Fruit fly (Drosophila melanogaster): ENCODE results near the gene CG14642.

CG14642 gene

DNA sequence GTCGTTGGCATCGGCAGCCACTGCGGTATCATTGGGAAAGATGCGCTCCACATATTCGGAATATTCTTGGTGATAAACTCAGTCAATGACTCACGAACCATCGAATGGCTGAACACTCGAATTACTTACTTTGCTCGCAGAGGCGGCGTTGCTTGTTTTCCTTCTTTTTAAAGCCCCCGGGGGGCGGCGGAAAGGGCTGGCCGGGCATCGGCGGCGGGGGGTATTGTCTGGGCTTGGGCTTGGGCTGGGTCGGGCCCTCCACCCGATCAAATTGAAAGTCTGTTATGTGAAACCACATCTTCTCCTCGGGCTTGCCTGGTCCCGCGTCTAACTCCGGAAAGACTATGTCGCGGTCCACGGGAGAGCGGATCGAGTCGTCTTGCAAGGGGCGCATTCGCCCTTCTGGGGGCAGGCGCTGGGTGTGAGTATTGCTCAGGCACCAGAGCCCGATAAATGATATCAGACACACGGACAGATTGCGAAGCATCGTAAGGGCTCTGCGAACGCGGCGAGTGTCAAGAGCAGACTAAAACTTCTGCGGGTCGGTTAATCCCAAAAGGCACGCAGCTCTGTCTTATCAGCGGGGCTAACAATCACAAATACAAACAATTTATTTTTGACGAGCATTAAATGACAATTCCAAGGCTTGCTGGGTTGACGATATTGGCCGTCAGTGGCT lies at the start of gene CG14642:
TSS of gene CG14642 (minus strand) at position 509 of the 679 bp plus-strand sequence.
- TF ChIP-seq psq (optimal IDR thresholded peaks at IDR 0.05) (no peak), CG8478 (optimal IDR thresholded peaks at IDR 0.05) (no peak)

DNA sequence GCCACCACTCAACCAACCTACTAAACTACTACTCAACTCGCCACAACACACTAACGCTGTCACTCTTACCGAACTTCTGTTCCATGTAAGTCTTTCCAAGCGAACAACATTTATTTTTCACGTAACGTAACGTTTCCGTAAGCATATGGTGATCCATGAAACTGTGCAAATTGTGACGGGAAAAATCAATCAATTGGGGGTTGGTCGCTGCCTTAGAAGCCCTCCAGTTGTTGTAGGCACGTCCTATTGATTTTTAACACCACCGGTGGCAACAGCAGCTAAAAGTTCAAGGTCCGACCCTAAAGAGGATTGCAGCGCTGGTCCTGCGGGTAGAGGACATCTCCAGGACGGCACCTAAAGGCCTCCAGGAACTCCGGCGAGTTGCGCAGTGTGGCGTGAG lies 49.7 kb upstream of the CG14642 start:
- TF ChIP-seq CG8478 (optimal IDR thresholded peaks at IDR 0.05) (no peak), usp (GFP tag; optimal IDR thresholded peaks at IDR 0.05) (no peak), Dll (optimal IDR thresholded peaks at IDR 0.05) (no peak)

DNA sequence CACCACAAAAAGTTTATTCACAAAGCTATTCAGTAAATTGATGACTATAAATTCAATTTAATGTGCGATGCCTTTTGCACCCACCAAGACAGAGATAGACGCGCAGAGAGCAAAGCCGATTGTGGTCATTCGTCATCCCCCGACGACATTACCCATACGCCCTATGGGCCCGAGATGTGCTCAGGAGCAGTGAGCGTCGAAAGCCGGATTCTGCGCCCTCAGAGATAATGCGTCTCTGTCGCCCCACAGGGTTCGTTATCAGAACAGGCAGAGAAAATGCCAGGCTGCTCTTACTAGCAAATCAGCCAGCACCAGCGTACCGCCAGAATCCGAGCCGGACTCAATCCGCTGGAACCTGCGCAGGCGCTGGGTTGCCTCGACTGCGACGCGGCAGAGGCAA lies 48.8 kb upstream of the CG14642 start:
- TF ChIP-seq psq (optimal IDR thresholded peaks at IDR 0.05) (no peak), CG8478 (optimal IDR thresholded peaks at IDR 0.05) (no peak), Dll (optimal IDR thresholded peaks at IDR 0.05) (no peak), usp (GFP tag; optimal IDR thresholded peaks at IDR 0.05) (no peak), pan (optimal IDR thresholded peaks at IDR 0.05) (no peak), EcR (GFP tag; optimal IDR thresholded peaks at IDR 0.05) (no peak)

DNA sequence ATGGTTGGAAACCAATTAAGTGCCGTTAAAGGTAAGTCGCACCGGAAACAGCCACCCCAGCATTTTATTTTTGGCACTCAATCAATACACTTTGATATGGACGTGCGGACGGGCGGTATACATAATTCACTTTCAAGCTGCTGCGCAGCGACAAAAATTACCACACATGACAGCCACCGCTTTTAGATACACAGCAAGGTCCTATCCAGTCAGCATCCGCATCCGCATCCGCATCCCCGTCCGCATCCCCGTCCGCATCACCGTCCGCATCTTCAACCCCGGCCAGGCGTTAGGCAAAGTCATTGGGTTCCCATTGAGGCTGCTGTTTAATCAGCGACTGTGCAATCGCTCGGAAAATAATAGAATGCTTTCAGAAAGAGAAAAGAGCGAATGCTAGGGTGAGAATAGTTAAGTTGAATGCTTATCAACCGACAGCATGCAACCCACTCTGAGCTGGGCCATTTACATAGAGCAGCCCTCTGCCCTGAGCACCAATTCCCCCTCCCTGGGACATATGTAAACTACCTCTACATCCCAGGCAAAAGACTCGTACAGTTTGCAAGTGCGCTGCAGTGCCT lies 41.9 kb upstream of the CG14642 start:
- no peak for TF ChIP-seq psq (optimal IDR thresholded peaks at IDR 0.05)
- no peak for TF ChIP-seq pan (optimal IDR thresholded peaks at IDR 0.05)
- no peak for TF ChIP-seq Dll (optimal IDR thresholded peaks at IDR 0.05)

DNA sequence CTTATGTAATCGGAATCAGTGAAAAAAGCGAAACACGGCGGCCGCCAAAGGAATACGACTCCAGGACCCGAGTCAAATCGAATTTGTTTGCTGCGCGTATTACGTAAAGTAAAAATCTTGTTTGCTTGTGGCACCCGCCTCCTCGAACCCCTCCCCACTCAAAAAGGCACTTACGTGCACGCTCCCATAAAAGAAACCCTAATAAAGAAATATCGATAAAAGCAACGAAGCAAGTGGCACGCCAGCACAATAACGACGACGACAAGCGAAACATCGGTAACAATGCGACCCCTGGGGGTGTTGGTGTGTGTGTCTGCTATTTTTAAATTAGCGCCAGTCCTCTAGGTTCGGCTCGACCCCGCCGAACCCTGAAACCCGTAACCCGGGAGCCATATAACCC lies 39.7 kb upstream of the CG14642 start:
- TF ChIP-seq Dll (optimal IDR thresholded peaks at IDR 0.05) (no peak), EcR (GFP tag; optimal IDR thresholded peaks at IDR 0.05) (no peak), pan (optimal IDR thresholded peaks at IDR 0.05) (no peak), usp (GFP tag; optimal IDR thresholded peaks at IDR 0.05) (no peak), psq (optimal IDR thresholded peaks at IDR 0.05) (no peak), CG8478 (optimal IDR thresholded peaks at IDR 0.05) (no peak)

DNA sequence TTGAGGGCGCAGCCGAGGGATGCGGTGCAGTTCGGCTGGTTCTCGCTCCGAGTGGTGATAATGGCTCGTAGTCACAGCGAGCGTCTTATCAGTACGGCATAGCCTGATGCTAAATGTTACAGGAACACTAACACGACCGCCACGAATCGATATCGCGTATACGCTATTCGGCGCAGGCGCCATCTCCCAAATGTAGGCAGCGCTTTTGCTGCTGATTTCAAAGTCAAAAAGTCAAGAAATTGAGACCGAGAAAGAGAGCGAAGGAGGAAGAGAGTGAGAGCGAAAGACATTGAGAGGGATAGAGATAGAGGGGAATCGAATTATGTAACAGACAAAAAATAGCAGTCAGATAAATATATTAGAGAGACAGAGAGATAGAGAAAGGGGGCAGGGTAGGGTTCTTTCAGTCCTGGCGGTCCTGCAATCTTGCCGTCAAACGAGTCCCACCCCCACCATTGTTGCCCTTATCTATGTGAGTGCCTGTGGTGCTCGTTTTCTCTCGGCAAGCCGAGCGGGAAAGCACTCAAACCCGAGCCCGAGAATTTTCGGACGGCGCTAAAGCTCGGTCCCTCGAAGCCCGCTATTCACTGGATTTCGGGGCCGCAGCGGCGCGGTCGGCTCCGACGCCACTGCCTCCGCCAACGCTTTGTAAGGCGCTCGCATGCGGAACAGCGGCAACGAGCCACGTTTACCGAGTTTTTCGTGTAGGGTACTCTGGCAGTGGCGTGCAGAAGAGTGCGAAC lies 38.8 kb upstream of the CG14642 start:
- TF ChIP-seq Dll (optimal IDR thresholded peaks at IDR 0.05) (no peak), CG8478 (optimal IDR thresholded peaks at IDR 0.05) (no peak), pan (optimal IDR thresholded peaks at IDR 0.05) (no peak), EcR (GFP tag; optimal IDR thresholded peaks at IDR 0.05) (no peak), usp (GFP tag; optimal IDR thresholded peaks at IDR 0.05) (no peak), psq (optimal IDR thresholded peaks at IDR 0.05) (no peak)

DNA sequence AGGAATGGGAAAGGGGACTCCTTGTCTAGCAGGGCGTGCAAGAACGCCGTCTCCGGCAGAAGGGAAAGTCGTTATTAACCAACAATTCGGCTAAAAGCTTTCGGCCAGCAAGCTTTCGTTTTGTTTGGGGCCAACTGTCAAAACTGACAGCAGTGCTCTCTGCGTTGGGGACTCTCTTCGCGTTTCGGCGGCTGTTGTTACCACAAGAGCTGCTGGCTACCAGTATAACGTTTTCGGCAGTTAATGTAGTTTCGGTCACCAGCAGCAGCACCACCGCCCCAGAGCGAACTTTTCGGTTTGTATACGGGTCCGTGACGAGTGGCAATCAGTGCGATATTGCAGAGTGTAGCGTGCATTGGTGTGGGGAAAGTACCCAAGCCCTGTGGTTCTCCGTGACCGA lies 37.5 kb upstream of the CG14642 start, which contains the start of gene cpx:
TSS of gene cpx (plus strand) at position 160 of the 400 bp plus-strand sequence.
- TF ChIP-seq psq (optimal IDR thresholded peaks at IDR 0.05) = no peak
- no peak for TF ChIP-seq pan (optimal IDR thresholded peaks at IDR 0.05)
- no peak for TF ChIP-seq usp (GFP tag; optimal IDR thresholded peaks at IDR 0.05)
- no peak for TF ChIP-seq Dll (optimal IDR thresholded peaks at IDR 0.05)
- TF ChIP-seq CG8478 (optimal IDR thresholded peaks at IDR 0.05) = no peak
- TF ChIP-seq EcR (GFP tag; optimal IDR thresholded peaks at IDR 0.05) = no peak

DNA sequence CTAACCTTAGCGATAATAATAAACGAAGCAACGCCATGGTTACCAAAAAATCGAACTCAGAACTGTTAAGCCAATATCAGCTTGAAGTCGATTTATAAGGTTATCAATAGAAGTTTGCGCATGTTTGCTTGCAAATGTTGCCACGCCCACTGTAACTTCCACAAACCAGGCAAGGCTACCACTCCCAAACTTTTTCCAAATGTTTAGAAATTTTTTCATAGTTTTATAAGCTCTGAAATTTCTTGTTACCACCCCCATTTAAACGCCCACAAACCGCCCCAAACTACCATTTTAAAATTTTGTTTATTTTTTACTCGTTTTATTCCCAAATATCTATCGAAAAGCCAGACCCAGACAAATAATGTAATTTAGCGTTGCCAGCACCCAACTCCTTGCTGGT lies 35.3 kb upstream of the CG14642 start, which contains the start of gene flip:
TSS of gene flip (minus strand) at position 101 of the 400 bp plus-strand sequence.
- TF ChIP-seq EcR (GFP tag; optimal IDR thresholded peaks at IDR 0.05) = no peak
- TF ChIP-seq psq (optimal IDR thresholded peaks at IDR 0.05) = no peak
- TF ChIP-seq Dll (optimal IDR thresholded peaks at IDR 0.05) = no peak
- no peak for TF ChIP-seq CG8478 (optimal IDR thresholded peaks at IDR 0.05)
- TF ChIP-seq pan (optimal IDR thresholded peaks at IDR 0.05) = no peak
- no peak for TF ChIP-seq usp (GFP tag; optimal IDR thresholded peaks at IDR 0.05)

DNA sequence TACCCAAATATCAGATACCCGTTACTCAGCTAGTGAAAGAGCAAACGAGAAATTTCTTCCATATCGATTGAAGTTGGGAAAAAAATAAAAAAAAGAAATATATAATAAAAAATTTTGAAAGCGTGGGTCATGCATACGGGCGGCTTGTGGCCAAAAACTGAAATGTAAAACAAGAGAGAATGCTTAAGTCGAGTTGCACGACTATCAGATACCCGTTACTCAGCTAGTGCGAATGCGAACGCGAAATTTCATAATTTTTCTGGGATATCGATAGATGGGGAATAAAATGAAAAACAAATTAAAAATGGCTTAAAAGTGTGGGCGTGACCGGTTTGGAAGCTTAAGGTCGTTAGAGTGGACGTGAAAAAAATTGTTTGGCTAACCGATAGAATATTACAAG lies 25.8 kb upstream of the CG14642 start:
- TF ChIP-seq pan (optimal IDR thresholded peaks at IDR 0.05) (no peak), usp (GFP tag; optimal IDR thresholded peaks at IDR 0.05) (no peak), Dll (optimal IDR thresholded peaks at IDR 0.05) (no peak), CG8478 (optimal IDR thresholded peaks at IDR 0.05) (no peak), EcR (GFP tag; optimal IDR thresholded peaks at IDR 0.05) (no peak), psq (optimal IDR thresholded peaks at IDR 0.05) (no peak)

DNA sequence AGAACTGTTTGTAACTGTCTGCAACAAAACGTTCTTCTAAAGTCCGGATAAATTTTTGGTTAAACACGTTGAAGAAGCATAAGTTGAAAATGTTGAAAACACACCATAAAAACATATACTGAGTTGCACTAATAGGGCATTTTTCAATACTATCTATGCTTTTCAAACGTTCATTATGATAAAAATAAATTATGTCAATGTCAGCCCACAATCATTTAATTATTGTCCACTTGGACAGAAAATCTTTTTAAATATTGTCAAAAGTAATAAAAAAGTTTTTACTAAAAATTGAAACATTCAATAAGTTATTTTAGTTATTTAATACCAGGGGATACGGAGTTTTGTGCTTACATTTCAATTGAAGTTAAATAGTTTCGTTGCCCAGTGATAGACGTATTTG lies 24.0 kb upstream of the CG14642 start, which contains the start of gene CG1092:
TSS of gene CG1092 (plus strand) at position 301 of the 400 bp plus-strand sequence.
- TF ChIP-seq usp (GFP tag; optimal IDR thresholded peaks at IDR 0.05) = no peak
- TF ChIP-seq EcR (GFP tag; optimal IDR thresholded peaks at IDR 0.05) = no peak
- TF ChIP-seq Dll (optimal IDR thresholded peaks at IDR 0.05) = no peak
- no peak for TF ChIP-seq psq (optimal IDR thresholded peaks at IDR 0.05)

DNA sequence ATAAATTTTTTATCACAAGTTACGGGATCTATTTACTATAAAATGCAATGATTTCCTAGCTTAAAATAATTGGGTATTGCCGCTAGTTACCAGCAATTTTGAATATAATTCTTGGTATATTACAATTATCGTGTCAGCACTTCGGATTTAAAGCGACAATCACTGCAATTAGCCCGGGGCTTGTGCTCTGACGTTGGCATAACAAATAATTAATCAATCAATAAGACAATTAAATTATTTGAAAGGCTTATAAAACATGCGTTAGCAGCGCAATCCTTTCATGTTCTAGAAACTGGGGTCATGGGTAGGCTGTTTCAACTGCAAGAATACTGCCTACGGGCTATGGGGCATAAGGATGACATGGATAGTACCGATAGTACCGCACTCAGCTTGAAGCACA lies 14.2 kb upstream of the CG14642 start, which contains the start of gene Or82a:
TSS of gene Or82a (plus strand) at position 301 of the 400 bp plus-strand sequence.
- TF ChIP-seq usp (GFP tag; optimal IDR thresholded peaks at IDR 0.05) (no peak), psq (optimal IDR thresholded peaks at IDR 0.05) (no peak), pan (optimal IDR thresholded peaks at IDR 0.05) (no peak), Dll (optimal IDR thresholded peaks at IDR 0.05) (no peak), EcR (GFP tag; optimal IDR thresholded peaks at IDR 0.05) (no peak), CG8478 (optimal IDR thresholded peaks at IDR 0.05) (no peak)

DNA sequence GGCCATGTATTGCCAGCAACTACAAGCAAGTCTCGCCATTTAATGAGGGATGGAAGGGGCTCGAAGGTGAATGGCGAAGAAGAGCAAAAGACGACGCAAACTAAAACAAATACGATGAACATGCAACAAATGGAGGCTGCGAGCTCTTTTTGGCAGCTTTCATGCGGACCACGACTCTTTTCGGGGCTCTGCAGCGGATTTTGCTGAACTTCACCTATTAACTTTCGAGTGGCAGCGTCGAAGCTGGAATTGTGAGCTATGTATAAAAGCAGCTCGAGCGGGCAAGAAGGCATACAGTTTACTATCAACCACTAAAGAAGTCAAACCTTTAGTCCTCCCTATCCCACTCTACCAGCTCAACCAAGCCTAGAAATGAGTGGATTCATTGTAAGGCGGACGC lies 11.9 kb upstream of the CG14642 start, which contains the start of gene TwdlV:
TSS of gene TwdlV (plus strand) at position 301 of the 400 bp plus-strand sequence.
- no peak for TF ChIP-seq psq (optimal IDR thresholded peaks at IDR 0.05)
- no peak for TF ChIP-seq usp (GFP tag; optimal IDR thresholded peaks at IDR 0.05)
- no peak for TF ChIP-seq Dll (optimal IDR thresholded peaks at IDR 0.05)
- no peak for TF ChIP-seq EcR (GFP tag; optimal IDR thresholded peaks at IDR 0.05)
- TF ChIP-seq pan (optimal IDR thresholded peaks at IDR 0.05) = no peak
- TF ChIP-seq CG8478 (optimal IDR thresholded peaks at IDR 0.05) = no peak

Measured in whole organism.